Fruit fly (Drosophila melanogaster): ENCODE data around the gene Ndc80.

The Ndc80 gene

DNA sequence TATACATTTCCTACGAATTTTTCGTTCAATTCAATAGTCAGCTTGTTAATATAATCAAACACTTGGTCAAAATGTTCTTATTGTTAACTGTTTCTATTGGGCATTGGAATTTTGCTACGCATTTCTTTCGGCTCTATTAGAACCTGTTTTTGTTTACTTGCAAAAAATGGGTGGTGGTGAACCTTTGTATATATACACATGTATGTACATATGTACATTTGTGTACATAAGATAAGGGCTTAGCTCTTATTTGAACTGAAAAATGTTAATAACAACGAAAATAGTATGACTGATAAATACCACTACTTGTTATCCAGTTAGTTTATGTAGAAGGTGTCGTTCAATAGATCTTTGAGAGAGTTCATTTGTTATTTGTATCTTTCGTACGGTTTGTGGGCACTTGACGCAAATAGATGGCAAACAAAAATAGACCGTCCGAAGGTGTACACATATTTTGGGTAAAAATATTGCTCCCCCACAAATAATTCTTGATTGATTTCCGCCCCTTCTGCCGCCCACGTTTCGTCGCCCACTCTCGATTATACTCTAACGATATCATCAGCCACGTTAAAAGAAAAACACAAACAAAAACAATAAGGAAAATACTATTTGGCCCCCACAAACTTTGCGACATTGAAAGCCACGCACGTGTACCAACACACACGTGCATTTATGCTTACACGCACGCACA is 14.2 kb upstream of the Ndc80 start (continued):
- no peak for TF ChIP-seq CG17361 (GFP tag; IDR thresholded peaks at IDR 0.05)
- TF ChIP-seq CG15011 (GFP tag; optimal IDR thresholded peaks at IDR 0.05): peak; percentile 64
- peak; percentile 64 for TF ChIP-seq Fer2 (tag; optimal IDR thresholded peaks at IDR 0.05)
- TF ChIP-seq exex (tag; optimal IDR thresholded peaks at IDR 0.05): peak; percentile 16
- peak in 1 of 2 experiments; percentile 9 for TF ChIP-seq insv (GFP tag; optimal IDR thresholded peaks at IDR 0.05)
- peak; percentile 0 for TF ChIP-seq CG1792 (GFP tag; optimal IDR thresholded peaks at IDR 0.05)
- TF ChIP-seq CG12071 (GFP tag; optimal IDR thresholded peaks at IDR 0.05): peak; percentile 55
- peak; percentile 49 for TF ChIP-seq CG12769 (tag; optimal IDR thresholded peaks at IDR 0.05)
- TF ChIP-seq Dbx (GFP tag; IDR thresholded peaks at IDR 0.05): peak; percentile 20; the same call in 1 of the 3 replicates
- no peak for TF ChIP-seq CG16815 (GFP tag; optimal IDR thresholded peaks at IDR 0.05)
- peak; percentile 24 for TF ChIP-seq maf-S (GFP tag; optimal IDR thresholded peaks at IDR 0.05)
- TF ChIP-seq CG9609 (GFP tag; optimal IDR thresholded peaks at IDR 0.05): no peak
- peak; percentile 64 for TF ChIP-seq ash1 (GFP tag; optimal IDR thresholded peaks at IDR 0.05)
- peak; percentile 36; the same call in 1 of the 2 replicates for TF ChIP-seq Rfx (GFP tag; IDR thresholded peaks at IDR 0.05)
- TF ChIP-seq ac (GFP tag; optimal IDR thresholded peaks at IDR 0.05): peak; percentile 17
- TF ChIP-seq Dek (tag; optimal IDR thresholded peaks at IDR 0.05): peak; percentile 46
- peak; percentile 77 for TF ChIP-seq B-H2 (GFP tag; optimal IDR thresholded peaks at IDR 0.05)
- no peak for TF ChIP-seq CG9817 (tag; optimal IDR thresholded peaks at IDR 0.05)
- TF ChIP-seq Blimp-1 (GFP tag; optimal IDR thresholded peaks at IDR 0.05): peak; percentile 22
- peak; percentile 64 for TF ChIP-seq Hmr (GFP tag; optimal IDR thresholded peaks at IDR 0.05)
- peak; percentile 25 for TF ChIP-seq D19B (GFP tag; optimal IDR thresholded peaks at IDR 0.05)
- no peak for TF ChIP-seq ap (GFP tag; IDR thresholded peaks at IDR 0.05)
- peak; percentile 68 for TF ChIP-seq CG15696 (tag; optimal IDR thresholded peaks at IDR 0.05)
- TF ChIP-seq HHEX (GFP tag; optimal IDR thresholded peaks at IDR 0.05): peak; percentile 61
- no peak for TF ChIP-seq Deaf1 (tag; optimal IDR thresholded peaks at IDR 0.05)
- peak; percentile 52 for TF ChIP-seq CG17568 (GFP tag; optimal IDR thresholded peaks at IDR 0.05)
- TF ChIP-seq CG8089 (GFP tag; optimal IDR thresholded peaks at IDR 0.05): no peak
- no peak for TF ChIP-seq Usf (GFP tag; optimal IDR thresholded peaks at IDR 0.05)
- TF ChIP-seq Trl (optimal IDR thresholded peaks at IDR 0.05): no peak
- TF ChIP-seq Trl (GFP tag; optimal IDR thresholded peaks at IDR 0.05): peak; percentile 28
- peak; percentile 56; the same call in 1 of the 2 replicates for TF ChIP-seq NFAT (GFP tag; IDR thresholded peaks at IDR 0.05)
- TF ChIP-seq CG12659 (GFP tag; optimal IDR thresholded peaks at IDR 0.05): peak; percentile 5
- TF ChIP-seq CG7963 (GFP tag; IDR thresholded peaks at IDR 0.05; ENCODE audit: partially characterized antibody): no peak
- TF ChIP-seq Six4 (GFP tag; optimal IDR thresholded peaks at IDR 0.05): no peak
- TF ChIP-seq lab (GFP tag; optimal IDR thresholded peaks at IDR 0.05): peak; percentile 84
- peak; percentile 14 for TF ChIP-seq dmrt11E (tag; optimal IDR thresholded peaks at IDR 0.05)
- peak; percentile 7 for TF ChIP-seq CG8281 (tag; optimal IDR thresholded peaks at IDR 0.05)
- TF ChIP-seq Mad (GFP tag; optimal IDR thresholded peaks at IDR 0.05): no peak
- peak; percentile 26 for TF ChIP-seq CG2120 (GFP tag; optimal IDR thresholded peaks at IDR 0.05)
- TF ChIP-seq sr (GFP tag; IDR thresholded peaks at IDR 0.05): peak; percentile 89
- TF ChIP-seq gce (GFP tag; IDR thresholded peaks at IDR 0.05): 0 out of 3 replicates have a peak, but pooled peaks have one; percentile 25
- TF ChIP-seq BtbVII (GFP tag; optimal IDR thresholded peaks at IDR 0.05): peak; percentile 56
- peak; percentile 48; the same call in 1 of the 2 replicates for TF ChIP-seq CG14014 (GFP tag; IDR thresholded peaks at IDR 0.05)
- peak; percentile 73 for TF ChIP-seq Fer3 (tag; optimal IDR thresholded peaks at IDR 0.05)
- peak; percentile 16 for TF ChIP-seq CG10147 (GFP tag; optimal IDR thresholded peaks at IDR 0.05)
- peak; percentile 56 for TF ChIP-seq CrebB (tag; optimal IDR thresholded peaks at IDR 0.05)
